Fruit fly (Drosophila melanogaster) whole organism, embryonic: Measurements from ENCODE around the gene loj.
A peak's percentile ranks its signal among the peaks of the same experiment; 100 is the strongest.

Experiments
- B-H2 ChIP-seq: fragments of 200-800 bp; sonication (Bioruptor generic); optimal IDR thresholded peaks from 2 replicates; lab custom pipeline; 2018; ENCODE audit warnings: missing biosample characterization, mild to moderate bottlenecking, missing genetic modification characterization
- Bdp1 ChIP-seq: fragments of 200-800 bp; sonication (Bioruptor generic); optimal IDR thresholded peaks from 3 replicates; lab custom pipeline; 2016; ENCODE audit warnings: missing biosample characterization, missing genetic modification characterization
- CG10274 ChIP-seq: fragments of 200-800 bp; sonication (Bioruptor generic); optimal IDR thresholded peaks from 3 replicates; lab custom pipeline; 2017; ENCODE audit warnings: missing biosample characterization, mild to moderate bottlenecking, missing genetic modification characterization
- CG10431 ChIP-seq: fragments of 200-800 bp; sonication (Bioruptor generic); optimal IDR thresholded peaks from 3 replicates; lab custom pipeline; 2018; ENCODE audit warnings: missing biosample characterization, mild to moderate bottlenecking, missing genetic modification characterization
- CG10979 ChIP-seq: fragments of 200-800 bp; sonication (Bioruptor generic); optimal IDR thresholded peaks from 2 replicates; lab custom pipeline; 2018; ENCODE audit warnings: missing biosample characterization, mild to moderate bottlenecking, missing genetic modification characterization, moderate library complexity
- CG12104 ChIP-seq: fragments of 200-800 bp; sonication (Bioruptor generic); optimal IDR thresholded peaks from 3 replicates; lab custom pipeline; 2016; ENCODE audit warnings: missing biosample characterization, missing genetic modification characterization
- CG12391 ChIP-seq: fragments of 200-800 bp; sonication (Bioruptor generic); optimal IDR thresholded peaks from 3 replicates; lab custom pipeline; 2018; ENCODE audit warnings: missing biosample characterization, mild to moderate bottlenecking, missing genetic modification characterization, moderate library complexity
- CG12659 ChIP-seq: fragments of 200-800 bp; sonication (Bioruptor generic); optimal IDR thresholded peaks from 3 replicates; lab custom pipeline; 2017; ENCODE audit warnings: mild to moderate bottlenecking, missing biosample characterization, missing genetic modification reagents, missing genetic modification characterization
- CG12744 ChIP-seq: fragments of 200-800 bp; sonication (Bioruptor generic); optimal IDR thresholded peaks from 2 replicates; lab custom pipeline; 2016; ENCODE audit warnings: missing biosample characterization, missing genetic modification characterization
- CG14860 ChIP-seq: fragments of 200-800 bp; sonication (Bioruptor generic); IDR thresholded peaks from 3 replicates; pipeline ENCODE4 v1.3.6; 2022; ENCODE audit warnings: missing biosample characterization, missing genetic modification characterization; ENCODE audit not compliant: partially characterized antibody
- CG16815 ChIP-seq: fragments of 200-800 bp; sonication (Bioruptor generic); optimal IDR thresholded peaks from 3 replicates; lab custom pipeline; 2017; ENCODE audit warnings: missing biosample characterization, mild to moderate bottlenecking, missing genetic modification characterization
- CG2199 ChIP-seq: fragments of 200-800 bp; sonication (Bioruptor generic); IDR thresholded peaks from 3 replicates; pipeline ENCODE4 v1.3.6; 2022; ENCODE audit warnings: missing biosample characterization, missing genetic modification characterization
- CG2678 ChIP-seq: fragments of 200-800 bp; sonication (Bioruptor generic); optimal IDR thresholded peaks from 3 replicates; lab custom pipeline; 2019; ENCODE audit warnings: missing biosample characterization, mild to moderate bottlenecking, missing genetic modification characterization, moderate library complexity
- CG2889 ChIP-seq: fragments of 200-800 bp; sonication (Bioruptor generic); IDR thresholded peaks from 3 replicates; pipeline ENCODE4 v1.3.6; 2022; ENCODE audit warnings: missing biosample characterization, missing genetic modification characterization
- CG30020 ChIP-seq: fragments of 200-800 bp; optimal IDR thresholded peaks from 2 replicates; lab custom pipeline; 2019; ENCODE audit warnings: missing biosample characterization, mild to moderate bottlenecking, missing genetic modification characterization, moderate library complexity
- CG32767 ChIP-seq: fragments of 200-800 bp; sonication (Bioruptor generic); IDR thresholded peaks from 2 replicates; pipeline ENCODE4 v1.3.6; 2022; ENCODE audit warnings: missing biosample characterization, missing genetic modification characterization
- CG42726 ChIP-seq: fragments of 200-800 bp; sonication (Bioruptor generic); IDR thresholded peaks from 2 replicates; pipeline ENCODE4 v1.3.6; 2022; ENCODE audit warnings: missing biosample characterization, missing genetic modification characterization; ENCODE audit not compliant: partially characterized antibody
- CG4707 ChIP-seq: fragments of 200-800 bp; sonication (Bioruptor generic); optimal IDR thresholded peaks from 2 replicates; lab custom pipeline; 2018; ENCODE audit warnings: missing biosample characterization, mild to moderate bottlenecking, missing genetic modification characterization, moderate library complexity
- CG6854 ChIP-seq: fragments of 200-800 bp; sonication (Bioruptor generic); optimal IDR thresholded peaks from 3 replicates; lab custom pipeline; 2017; ENCODE audit warnings: missing biosample characterization, mild to moderate bottlenecking, missing genetic modification characterization
- CG7987 ChIP-seq: fragments of 200-800 bp; sonication (Bioruptor generic); optimal IDR thresholded peaks from 2 replicates; lab custom pipeline; 2018; ENCODE audit warnings: missing biosample characterization, mild to moderate bottlenecking, missing genetic modification characterization, moderate library complexity
- CG9817 ChIP-seq: fragments of 200-800 bp; sonication (Bioruptor generic); optimal IDR thresholded peaks from 2 replicates; lab custom pipeline; 2018; ENCODE audit warnings: missing biosample characterization, mild to moderate bottlenecking, missing genetic modification characterization, moderate library complexity
- CTCF ChIP-seq: fragments of 200-800 bp; sonication (Bioruptor generic); optimal IDR thresholded peaks from 2 replicates; lab custom pipeline; 2017; ENCODE audit warnings: missing biosample characterization, mild to moderate bottlenecking, missing genetic modification characterization, moderate library complexity
- Dad ChIP-seq: fragments of 200-800 bp; sonication (Bioruptor generic); optimal IDR thresholded peaks from 3 replicates; lab custom pipeline; 2016; ENCODE audit warnings: missing biosample characterization, missing genetic modification characterization
- Deaf1 ChIP-seq: fragments of 200-800 bp; optimal IDR thresholded peaks from 3 replicates; lab custom pipeline; 2019; ENCODE audit warnings: missing biosample characterization, mild to moderate bottlenecking, missing genetic modification characterization, moderate library complexity
- Ets97D ChIP-seq: fragments of 200-800 bp; sonication (Bioruptor generic); optimal IDR thresholded peaks from 3 replicates; lab custom pipeline; 2016; ENCODE audit warnings: missing biosample characterization, missing genetic modification characterization
- MESR4 ChIP-seq: fragments of 200-800 bp; sonication (Bioruptor generic); optimal IDR thresholded peaks from 2 replicates; lab custom pipeline; 2018; ENCODE audit warnings: missing biosample characterization, mild to moderate bottlenecking, missing genetic modification characterization, moderate library complexity
- Med ChIP-seq: fragments of 200-800 bp; sonication (Bioruptor generic); peaks from one replicate; lab custom pipeline; 2016; ENCODE audit warnings: missing biosample characterization, missing genetic modification characterization, mild to moderate bottlenecking, inconsistent platforms, moderate library complexity
- Myb ChIP-seq: fragments of 200-800 bp; sonication (Bioruptor generic); optimal IDR thresholded peaks from 2 replicates; lab custom pipeline; 2016; ENCODE audit warnings: missing biosample characterization, missing genetic modification characterization
- Opbp ChIP-seq: fragments of 200-800 bp; sonication (Bioruptor generic); IDR thresholded peaks from 3 replicates; pipeline ENCODE4 v1.3.6; 2022; ENCODE audit warnings: missing biosample characterization, missing genetic modification characterization; ENCODE audit not compliant: partially characterized antibody
- Side ChIP-seq: fragments of 200-800 bp; sonication (Bioruptor generic); optimal IDR thresholded peaks from 2 replicates; lab custom pipeline; 2016; ENCODE audit warnings: missing biosample characterization, missing genetic modification characterization
- Sox102F ChIP-seq: fragments of 200-800 bp; sonication (Bioruptor generic); optimal IDR thresholded peaks from 2 replicates; lab custom pipeline; 2018; ENCODE audit warnings: missing biosample characterization, mild to moderate bottlenecking, missing genetic modification characterization, moderate library complexity
- Xbp1 ChIP-seq: fragments of 200-800 bp; sonication (Bioruptor generic); optimal IDR thresholded peaks from 3 replicates; lab custom pipeline; 2016; ENCODE audit warnings: missing biosample characterization, mild to moderate bottlenecking, missing genetic modification characterization
- abd-A ChIP-seq: fragments of 200-800 bp; sonication (Bioruptor generic); optimal IDR thresholded peaks from 3 replicates; lab custom pipeline; 2019; ENCODE audit warnings: missing biosample characterization, mild to moderate bottlenecking, missing genetic modification characterization, moderate library complexity
- amos ChIP-seq: fragments of 200-800 bp; sonication (Bioruptor generic); IDR thresholded peaks from 2 replicates; pipeline ENCODE4 v1.3.6; 2022; ENCODE audit warnings: missing biosample characterization, missing genetic modification characterization; ENCODE audit not compliant: partially characterized antibody
- bsh ChIP-seq, 2 experiments: fragments of 200-800 bp; sonication (Bioruptor generic); optimal IDR thresholded peaks; 2 replicates each; lab custom pipeline; 2017 to 2018; ENCODE audit warnings: mild to moderate bottlenecking in 2 of 2, missing biosample characterization in 2 of 2, missing genetic modification characterization in 2 of 2, moderate library complexity in 1 of 2
- ci ChIP-seq: fragments of 200-800 bp; sonication (Bioruptor generic); IDR thresholded peaks from 3 replicates; pipeline ENCODE4 v1.3.6; 2022; ENCODE audit warnings: missing biosample characterization, missing genetic modification characterization
- crc ChIP-seq: fragments of 200-800 bp; sonication (Bioruptor generic); optimal IDR thresholded peaks from 2 replicates; lab custom pipeline; 2016; ENCODE audit warnings: missing biosample characterization, missing genetic modification characterization
- dan ChIP-seq: fragments of 200-800 bp; sonication (Bioruptor generic); IDR thresholded peaks from 2 replicates; pipeline ENCODE4 v1.3.6; 2022; ENCODE audit warnings: missing biosample characterization, missing genetic modification characterization
- dati ChIP-seq: fragments of 200-800 bp; sonication (Bioruptor generic); IDR thresholded peaks from 2 replicates; pipeline ENCODE4 v1.3.6; 2022; ENCODE audit warnings: missing biosample characterization, missing genetic modification characterization
- eve ChIP-seq, 2 experiments: fragments of >200 bp; optimal IDR thresholded peaks; 2 replicates each; lab custom pipeline; 2017; ENCODE audit warnings: missing biosample characterization in 2 of 2, missing genetic modification characterization in 2 of 2
- ftz-f1 ChIP-seq: fragments of 200-800 bp; sonication (Bioruptor generic); optimal IDR thresholded peaks from 2 replicates; lab custom pipeline; 2016; ENCODE audit warnings: missing biosample characterization, missing genetic modification characterization
- gcm2 ChIP-seq: fragments of 200-800 bp; sonication (Bioruptor generic); optimal IDR thresholded peaks from 2 replicates; lab custom pipeline; 2016; ENCODE audit warnings: missing biosample characterization, missing genetic modification characterization
- gro ChIP-seq: fragments of 200-800 bp; sonication (Bioruptor generic); optimal IDR thresholded peaks from 2 replicates; lab custom pipeline; 2016; ENCODE audit warnings: missing biosample characterization, missing genetic modification characterization
- kah ChIP-seq: fragments of 200-800 bp; sonication (Bioruptor generic); optimal IDR thresholded peaks from 2 replicates; lab custom pipeline; 2018; ENCODE audit warnings: missing biosample characterization, mild to moderate bottlenecking, missing genetic modification characterization
- lilli ChIP-seq: fragments of 200-800 bp; sonication (Bioruptor generic); optimal IDR thresholded peaks from 3 replicates; lab custom pipeline; 2016; ENCODE audit warnings: missing biosample characterization, missing genetic modification characterization
- nerfin-2 ChIP-seq: fragments of 200-800 bp; sonication (Bioruptor generic); IDR thresholded peaks from 2 replicates; pipeline ENCODE4 v1.3.6; 2022; ENCODE audit warnings: missing biosample characterization, missing genetic modification characterization; ENCODE audit not compliant: partially characterized antibody
- pita ChIP-seq: fragments of 200-800 bp; sonication (Bioruptor generic); optimal IDR thresholded peaks from 2 replicates; lab custom pipeline; 2017; ENCODE audit warnings: missing biosample characterization, mild to moderate bottlenecking, missing genetic modification characterization
- seq ChIP-seq: fragments of 200-800 bp; sonication (Bioruptor generic); IDR thresholded peaks from 2 replicates; pipeline ENCODE4 v1.3.6; 2022; ENCODE audit warnings: missing biosample characterization, missing genetic modification characterization
- sr ChIP-seq: fragments of 200-800 bp; sonication (Bioruptor generic); IDR thresholded peaks from 3 replicates; pipeline ENCODE4 v1.3.6; 2022; ENCODE audit warnings: missing biosample characterization, missing genetic modification characterization
- stwl ChIP-seq: fragments of 200-800 bp; sonication (Bioruptor generic); optimal IDR thresholded peaks from 3 replicates; lab custom pipeline; 2018; ENCODE audit warnings: missing biosample characterization, mild to moderate bottlenecking, missing genetic modification characterization, moderate library complexity
- tgo ChIP-seq: fragments of 200-800 bp; sonication (Bioruptor generic); IDR thresholded peaks from 3 replicates; pipeline ENCODE4 v1.3.6; 2022; ENCODE audit warnings: missing biosample characterization, missing genetic modification characterization
- tio ChIP-seq: fragments of 200-800 bp; sonication (Bioruptor generic); optimal IDR thresholded peaks from 2 replicates; lab custom pipeline; 2017; ENCODE audit warnings: missing biosample characterization, missing genetic modification characterization, inconsistent platforms

The loj gene

DNA sequence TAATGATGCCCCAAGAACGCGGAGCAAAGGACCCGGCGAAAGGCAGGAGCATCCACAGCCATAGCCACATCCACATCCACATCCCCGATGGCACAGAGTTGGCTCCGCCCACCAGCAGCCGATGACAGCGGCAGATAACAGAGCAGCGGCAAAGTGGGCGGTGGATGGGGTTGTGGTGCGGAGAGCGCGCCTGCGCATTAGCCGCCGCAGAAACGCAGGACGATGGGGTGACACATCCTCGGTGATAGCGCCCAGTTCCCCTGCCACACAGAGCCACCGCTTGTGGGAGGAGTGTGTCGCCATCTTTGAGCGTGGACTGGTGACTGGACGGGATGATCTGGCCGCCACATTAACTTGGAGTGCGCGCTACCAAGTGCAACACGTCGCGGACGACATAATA is 2.5 kb downstream of the loj start, which contains the start of gene Ets65A (continued):
- 0 out of 2 replicates have a peak, but pooled peaks have one; percentile 16 for TF ChIP-seq dan
- TF ChIP-seq Side (GFP tag; lab: Kevin White, UChicago): no peak
- TF ChIP-seq Deaf1 (tag; lab: Kevin White, UChicago): peak; percentile 34
- peak; percentile 68; the same call in 1 of the 2 replicates for TF ChIP-seq seq (GFP tag; lab: Robert Waterston, UW)
- no peak for TF ChIP-seq tio
- no peak for TF ChIP-seq lilli
- TF ChIP-seq CG32767 (GFP tag; lab: Robert Waterston, UW): no peak
- no peak for TF ChIP-seq CG16815 (GFP tag; lab: Kevin White, UChicago)
- no peak for TF ChIP-seq CG12104 (GFP tag; lab: Kevin White, UChicago)
- no peak for TF ChIP-seq Myb (GFP tag; lab: Kevin White, UChicago)
- TF ChIP-seq CG7987 (GFP tag; lab: Kevin White, UChicago): no peak
- no peak for TF ChIP-seq Opbp (GFP tag; lab: Robert Waterston, UW)
- TF ChIP-seq Dad (GFP tag; lab: Kevin White, UChicago): no peak
- TF ChIP-seq crc: no peak
- no peak for TF ChIP-seq bsh (GFP tag; optimal IDR thresholded peaks at IDR 0.05; lab: Kevin White, UChicago)
- no peak for TF ChIP-seq Bdp1 (GFP tag; lab: Kevin White, UChicago)
- no peak for TF ChIP-seq CG2678 (tag; lab: Kevin White, UChicago)
- no peak for TF ChIP-seq CG12744 (GFP tag; lab: Kevin White, UChicago)
- TF ChIP-seq CG6854 (GFP tag; lab: Kevin White, UChicago): no peak
- TF ChIP-seq ftz-f1 (GFP tag; lab: Kevin White, UChicago): no peak
- no peak for TF ChIP-seq CG9817 (tag; lab: Kevin White, UChicago)
- no peak for TF ChIP-seq Sox102F
- no peak for TF ChIP-seq CG12391 (tag; lab: Kevin White, UChicago)
- no peak for TF ChIP-seq amos (GFP tag; lab: Robert Waterston, UW)
- no peak for TF ChIP-seq gro (GFP tag; lab: Kevin White, UChicago)
- no peak for TF ChIP-seq stwl (tag; lab: Kevin White, UChicago)
- no peak for TF ChIP-seq gcm2 (GFP tag; lab: Kevin White, UChicago)
- no peak for TF ChIP-seq CTCF (GFP tag; lab: Kevin White, UChicago)
- TF ChIP-seq tgo (GFP tag; lab: Robert Waterston, UW): no peak
- no peak for TF ChIP-seq eve (GFP tag; optimal IDR thresholded peaks at IDR 0.05; lab: Kevin White, UChicago)
- TF ChIP-seq B-H2 (GFP tag; lab: Kevin White, UChicago): no peak
- no peak for TF ChIP-seq CG10274 (GFP tag; lab: Kevin White, UChicago)
- no peak for TF ChIP-seq CG14860 (GFP tag; lab: Robert Waterston, UW)
- TF ChIP-seq CG10431: no peak

DNA sequence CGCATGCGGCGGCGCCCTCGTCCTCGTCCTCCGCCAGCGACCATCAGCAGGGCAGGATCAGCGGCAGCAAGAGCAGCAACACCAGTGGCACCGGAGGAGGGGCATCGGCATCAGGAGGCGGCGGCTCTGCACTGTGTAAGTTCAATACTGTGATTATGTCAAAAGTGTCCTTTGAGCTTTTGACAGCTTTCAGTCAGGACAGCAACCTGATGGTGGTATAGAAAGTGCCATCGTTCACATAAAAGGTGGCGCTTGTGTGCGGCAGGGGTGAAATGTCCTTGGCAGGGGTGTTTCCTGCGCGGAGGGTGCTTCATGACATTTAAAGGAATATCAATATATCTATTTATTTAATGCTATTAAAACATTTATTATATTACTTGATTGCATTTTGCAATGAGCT is 8.9 kb downstream of the loj start:
- no peak for TF ChIP-seq abd-A (tag; lab: Kevin White, UChicago)
- no peak for TF ChIP-seq dati (GFP tag; lab: Robert Waterston, UW)
- peak; percentile 30 for TF ChIP-seq Ets97D (GFP tag; lab: Kevin White, UChicago)
- TF ChIP-seq nerfin-2: no peak
- TF ChIP-seq CG4707 (GFP tag; lab: Kevin White, UChicago): no peak
- TF ChIP-seq kah (GFP tag; lab: Kevin White, UChicago): no peak
- no peak for TF ChIP-seq CG12659 (GFP tag; lab: Kevin White, UChicago)
- 0 out of 3 replicates have a peak, but pooled peaks have one; percentile 25 for TF ChIP-seq ci
- peak; percentile 49 for TF ChIP-seq pita
- no peak for TF ChIP-seq CG2889 (GFP tag; lab: Robert Waterston, UW)
- no peak for TF ChIP-seq MESR4 (GFP tag; lab: Kevin White, UChicago)
- no peak for TF ChIP-seq CG30020
- no peak for TF ChIP-seq Xbp1 (GFP tag; lab: Kevin White, UChicago)
- TF ChIP-seq sr (GFP tag; lab: Robert Waterston, UW): no peak
- TF ChIP-seq CG42726 (GFP tag; lab: Robert Waterston, UW): 0 out of 2 replicates have a peak, but pooled peaks have one; percentile 16
- peak; percentile 53 for TF ChIP-seq Med (GFP tag; lab: Kevin White, UChicago)
- TF ChIP-seq CG2199 (GFP tag; lab: Robert Waterston, UW): no peak
- no peak for TF ChIP-seq CG10979 (tag; lab: Kevin White, UChicago)
